Fruit fly (Drosophila melanogaster): ENCODE measurements around the gene CG31787.

CG31787 gene

dm6 chr2L:18325120-18325581 lies 39.6 kb upstream of the CG31787 start (continued):
- TF ChIP-seq ttk (GFP tag; IDR thresholded peaks at IDR 0.05) (peak; percentile 83), usp (GFP tag; optimal IDR thresholded peaks at IDR 0.05) (no peak), oc (tag; optimal IDR thresholded peaks at IDR 0.05) (peak; percentile 81), fru (optimal IDR thresholded peaks at IDR 0.05) (no peak), CG9817 (tag; optimal IDR thresholded peaks at IDR 0.05) (peak; percentile 81), CG3407 (GFP tag; optimal IDR thresholded peaks at IDR 0.05) (peak; percentile 84), CG17568 (GFP tag; optimal IDR thresholded peaks at IDR 0.05) (peak; percentile 52), Blimp-1 (GFP tag; optimal IDR thresholded peaks at IDR 0.05) (peak; percentile 90), ci (GFP tag; IDR thresholded peaks at IDR 0.05) (peak; percentile 96), chif (GFP tag; optimal IDR thresholded peaks at IDR 0.05) (peak; percentile 89 to 90), Meics (GFP tag; optimal IDR thresholded peaks at IDR 0.05) (peak; percentile 76), lilli (GFP tag; optimal IDR thresholded peaks at IDR 0.05) (peak; percentile 82), CG13424 (tag; optimal IDR thresholded peaks at IDR 0.05) (peak; percentile 89), CG30020 (tag; optimal IDR thresholded peaks at IDR 0.05) (peak; percentile 53), Antp (GFP tag; optimal IDR thresholded peaks at IDR 0.05) (peak; percentile 85), CG5245 (GFP tag; optimal IDR thresholded peaks at IDR 0.05) (peak; percentile 85), CG6689 (GFP tag; IDR thresholded peaks at IDR 0.05) (peak; percentile 88), fd3F (GFP tag; optimal IDR thresholded peaks at IDR 0.05) (peak; percentile 70), CG17802 (tag; optimal IDR thresholded peaks at IDR 0.05) (peak; percentile 72), NfI (GFP tag; optimal IDR thresholded peaks at IDR 0.05) (peak; percentile 84), nom (GFP tag; optimal IDR thresholded peaks at IDR 0.05) (no peak), jumu (GFP tag; optimal IDR thresholded peaks at IDR 0.05) (peak; percentile 82), Opbp (GFP tag; IDR thresholded peaks at IDR 0.05; ENCODE audit: partially characterized antibody) (no peak), aop (GFP tag; IDR thresholded peaks at IDR 0.05) (no peak), CG11093 (GFP tag; IDR thresholded peaks at IDR 0.05) (peak; percentile 81; the same call in 2 of the 3 replicates), sens (GFP tag) (peak; percentile 98), Max (GFP tag; optimal IDR thresholded peaks at IDR 0.05) (peak; percentile 49), CG18011 (GFP tag; optimal IDR thresholded peaks at IDR 0.05) (peak; percentile 54), dmrt11E (tag; optimal IDR thresholded peaks at IDR 0.05) (peak; percentile 83), CG9932 (GFP tag; IDR thresholded peaks at IDR 0.05) (peak; percentile 65), CG8924 (tag; optimal IDR thresholded peaks at IDR 0.05) (peak; percentile 82), Sox102F (GFP tag; optimal IDR thresholded peaks at IDR 0.05) (peak; percentile 91), CG17186 (GFP tag; optimal IDR thresholded peaks at IDR 0.05) (peak; percentile 38), CG11723 (GFP tag; optimal IDR thresholded peaks at IDR 0.05) (peak; percentile 71), caup (GFP tag; optimal IDR thresholded peaks at IDR 0.05; ENCODE audit: severe bottlenecking) (peak; percentile 72), sens-2 (GFP tag; IDR thresholded peaks at IDR 0.05) (peak; percentile 85), CG14014 (GFP tag; IDR thresholded peaks at IDR 0.05) (peak; percentile 81), pfk (GFP tag; optimal IDR thresholded peaks at IDR 0.05) (no peak), Drgx (GFP tag; IDR thresholded peaks at IDR 0.05) (peak; percentile 78), CG7372 (GFP tag; IDR thresholded peaks at IDR 0.05) (peak; percentile 63), dan (GFP tag; IDR thresholded peaks at IDR 0.05) (peak; percentile 49; the same call in 1 of the 2 replicates), salm (tag; optimal IDR thresholded peaks at IDR 0.05) (peak; percentile 71), unpg (GFP tag; optimal IDR thresholded peaks at IDR 0.05) (peak; percentile 86), unc-4 (GFP tag; IDR thresholded peaks at IDR 0.05; ENCODE audit: partially characterized antibody) (no peak), CG12071 (GFP tag; optimal IDR thresholded peaks at IDR 0.05) (peak; percentile 82), hbn (GFP tag; IDR thresholded peaks at IDR 0.05; ENCODE audit: partially characterized antibody) (no peak), CG10209 (GFP tag; optimal IDR thresholded peaks at IDR 0.05) (peak; percentile 82), Oli (tag; optimal IDR thresholded peaks at IDR 0.05) (peak; percentile 87), CG13287 (GFP tag; IDR thresholded peaks at IDR 0.05; ENCODE audit: partially characterized antibody) (no peak), Gug (GFP tag; IDR thresholded peaks at IDR 0.05) (peak; percentile 79)

Measured in whole organism, embryonic.